Fruit fly (Drosophila melanogaster) whole organism, embryonic: ENCODE measurements around the gene CG5521.

ENCODE experiments used
- CG10431 ChIP-seq: fragments of 200-800 bp; sonication (Bioruptor generic); optimal IDR thresholded peaks from 3 replicates; lab custom pipeline; 2018; ENCODE audit warnings: missing biosample characterization, mild to moderate bottlenecking, missing genetic modification characterization
- CG10979 ChIP-seq: fragments of 200-800 bp; sonication (Bioruptor generic); optimal IDR thresholded peaks from 2 replicates; lab custom pipeline; 2018; ENCODE audit warnings: missing biosample characterization, mild to moderate bottlenecking, missing genetic modification characterization, moderate library complexity
- CG11085 ChIP-seq: fragments of 200-800 bp; sonication (Bioruptor generic); IDR thresholded peaks from 2 replicates; pipeline ENCODE4 v1.3.6; 2022; ENCODE audit warnings: missing biosample characterization, missing genetic modification characterization
- CG15601 ChIP-seq: fragments of 200-800 bp; sonication (Bioruptor generic); optimal IDR thresholded peaks from 3 replicates; lab custom pipeline; 2019; ENCODE audit warnings: missing biosample characterization, mild to moderate bottlenecking, missing genetic modification characterization, moderate library complexity
- CG16813 ChIP-seq: fragments of 200-800 bp; sonication (Bioruptor generic); IDR thresholded peaks from 3 replicates; pipeline ENCODE4 v1.3.6; 2022; ENCODE audit warnings: missing biosample characterization, missing genetic modification characterization; ENCODE audit not compliant: partially characterized antibody
- CG18599 ChIP-seq: fragments of 200-800 bp; sonication (Bioruptor generic); optimal IDR thresholded peaks from 3 replicates; lab custom pipeline; 2017; ENCODE audit warnings: missing biosample characterization, missing genetic modification characterization, mild to moderate bottlenecking, moderate library complexity, missing genetic modification reagents
- CG2116 ChIP-seq: fragments of 200-800 bp; sonication (Bioruptor generic); optimal IDR thresholded peaks from 3 replicates; lab custom pipeline; 2018; ENCODE audit warnings: missing biosample characterization, mild to moderate bottlenecking, missing genetic modification characterization
- CG2678 ChIP-seq: fragments of 200-800 bp; sonication (Bioruptor generic); optimal IDR thresholded peaks from 3 replicates; lab custom pipeline; 2019; ENCODE audit warnings: missing biosample characterization, mild to moderate bottlenecking, missing genetic modification characterization, moderate library complexity
- CG3281 ChIP-seq: fragments of 200-800 bp; sonication (Bioruptor generic); optimal IDR thresholded peaks from 3 replicates; lab custom pipeline; 2017; ENCODE audit warnings: missing biosample characterization, mild to moderate bottlenecking, missing genetic modification characterization
- CG33557 ChIP-seq: fragments of 200-800 bp; sonication (Bioruptor generic); optimal IDR thresholded peaks from 2 replicates; lab custom pipeline; 2019; ENCODE audit warnings: missing biosample characterization, mild to moderate bottlenecking, missing genetic modification characterization, moderate library complexity
- CG34422 ChIP-seq: fragments of 200-800 bp; sonication (Bioruptor generic); IDR thresholded peaks from 3 replicates; pipeline ENCODE4 v1.3.6; 2022; ENCODE audit warnings: missing biosample characterization, missing genetic modification characterization
- CG3995 ChIP-seq: fragments of 200-800 bp; sonication (Bioruptor generic); optimal IDR thresholded peaks from 3 replicates; lab custom pipeline; 2016; ENCODE audit warnings: missing biosample characterization, missing genetic modification characterization
- CG4820 ChIP-seq: fragments of 200-800 bp; sonication (Bioruptor generic); optimal IDR thresholded peaks from 3 replicates; lab custom pipeline; 2016; ENCODE audit warnings: missing biosample characterization, missing genetic modification characterization
- CG6854 ChIP-seq: fragments of 200-800 bp; sonication (Bioruptor generic); optimal IDR thresholded peaks from 3 replicates; lab custom pipeline; 2017; ENCODE audit warnings: missing biosample characterization, mild to moderate bottlenecking, missing genetic modification characterization
- CG8290 ChIP-seq, 3 experiments: fragments of 200-800 bp; sonication (Bioruptor generic); optimal IDR thresholded peaks; 2 replicates each; lab custom pipeline; 2016 to 2019; ENCODE audit warnings: missing biosample characterization in 3 of 3, missing genetic modification characterization in 3 of 3, mild to moderate bottlenecking in 2 of 3, moderate library complexity in 1 of 3
- CG8924 ChIP-seq: fragments of 200-800 bp; optimal IDR thresholded peaks from 3 replicates; lab custom pipeline; 2019; ENCODE audit warnings: missing biosample characterization, mild to moderate bottlenecking, missing genetic modification characterization, moderate library complexity
- CG9876 ChIP-seq: fragments of 200-800 bp; sonication (Bioruptor generic); optimal IDR thresholded peaks from 2 replicates; lab custom pipeline; 2016; ENCODE audit warnings: missing biosample characterization, missing genetic modification characterization
- CHES-1-like ChIP-seq: fragments of 200-800 bp; sonication (Bioruptor generic); optimal IDR thresholded peaks from 2 replicates; lab custom pipeline; 2016; ENCODE audit warnings: missing biosample characterization, missing genetic modification characterization
- Dll ChIP-seq: fragments of 200-800 bp; sonication (Bioruptor generic); IDR thresholded peaks from 4 replicates; pipeline ENCODE4 v1.3.6; 2022; ENCODE audit warnings: missing biosample characterization, missing genetic modification characterization; ENCODE audit not compliant: partially characterized antibody
- Hand ChIP-seq: fragments of 200-800 bp; sonication (Bioruptor generic); optimal IDR thresholded peaks from 2 replicates; lab custom pipeline; 2017; ENCODE audit warnings: mild to moderate bottlenecking, missing biosample characterization, missing genetic modification reagents, missing genetic modification characterization
- HmgZ ChIP-seq: fragments of 200-800 bp; sonication (Bioruptor generic); optimal IDR thresholded peaks from 2 replicates; lab custom pipeline; 2018; ENCODE audit warnings: missing biosample characterization, mild to moderate bottlenecking, missing genetic modification characterization
- Hmr ChIP-seq: fragments of 200-800 bp; sonication (Bioruptor generic); optimal IDR thresholded peaks from 3 replicates; lab custom pipeline; 2017; ENCODE audit warnings: mild to moderate bottlenecking, missing biosample characterization, missing genetic modification reagents, missing genetic modification characterization
- Myb ChIP-seq: fragments of 200-800 bp; sonication (Bioruptor generic); optimal IDR thresholded peaks from 2 replicates; lab custom pipeline; 2016; ENCODE audit warnings: missing biosample characterization, missing genetic modification characterization
- NFAT ChIP-seq: fragments of 200-800 bp; sonication (Bioruptor generic); IDR thresholded peaks from 2 replicates; pipeline ENCODE4 v1.3.6; 2022; ENCODE audit warnings: missing biosample characterization, missing genetic modification characterization
- Ravus ChIP-seq: fragments of 200-800 bp; sonication (Bioruptor generic); IDR thresholded peaks from 2 replicates; pipeline ENCODE4 v1.3.6; 2022; ENCODE audit warnings: missing biosample characterization, missing genetic modification characterization
- Rfx ChIP-seq: fragments of 200-800 bp; sonication (Bioruptor generic); IDR thresholded peaks from 2 replicates; pipeline ENCODE4 v1.3.6; 2022; ENCODE audit warnings: missing biosample characterization, missing genetic modification characterization
- Tbp ChIP-seq: fragments of >200 bp; optimal IDR thresholded peaks from 2 replicates; lab custom pipeline; 2018; ENCODE audit warnings: missing biosample characterization, missing genetic modification characterization
- cg ChIP-seq: fragments of 200-800 bp; sonication (Bioruptor generic); optimal IDR thresholded peaks from 3 replicates; lab custom pipeline; 2019; ENCODE audit warnings: missing biosample characterization, mild to moderate bottlenecking, missing genetic modification characterization, moderate library complexity
- crol ChIP-seq: fragments of 200-800 bp; sonication (Bioruptor generic); IDR thresholded peaks from 2 replicates; pipeline ENCODE4 v1.3.6; 2022; ENCODE audit warnings: missing biosample characterization, missing genetic modification characterization
- ems ChIP-seq: fragments of 200-800 bp; sonication (Bioruptor generic); optimal IDR thresholded peaks from 3 replicates; lab custom pipeline; 2016; ENCODE audit warnings: missing biosample characterization, missing genetic modification characterization
- klu ChIP-seq: fragments of 200-800 bp; sonication (Bioruptor generic); IDR thresholded peaks from 2 replicates; pipeline ENCODE4 v1.3.6; 2022; ENCODE audit warnings: missing biosample characterization, missing genetic modification characterization
- knrl ChIP-seq: fragments of 200-800 bp; sonication (Bioruptor generic); IDR thresholded peaks from 3 replicates; pipeline ENCODE4 v1.3.6; 2022; ENCODE audit warnings: missing biosample characterization, missing genetic modification characterization; ENCODE audit not compliant: partially characterized antibody
- lab ChIP-seq: fragments of 200-800 bp; sonication (Bioruptor generic); optimal IDR thresholded peaks from 3 replicates; lab custom pipeline; 2017; ENCODE audit warnings: missing biosample characterization, missing genetic modification characterization, mild to moderate bottlenecking, moderate library complexity, missing genetic modification reagents
- lola ChIP-seq, 3 experiments: fragments of >200 bp in 2 of 3; fragments of 200-800 bp in 1 of 3; sonication (Bioruptor generic) in 1 of 3; optimal IDR thresholded peaks; 2 replicates each; lab custom pipeline; 2017 to 2019; ENCODE audit warnings: missing biosample characterization in 3 of 3, missing genetic modification characterization in 3 of 3, mild to moderate bottlenecking in 1 of 3, moderate library complexity in 1 of 3
- nerfin-1 ChIP-seq: fragments of 200-800 bp; sonication (Bioruptor generic); optimal IDR thresholded peaks from 3 replicates; lab custom pipeline; 2019; ENCODE audit warnings: missing biosample characterization, mild to moderate bottlenecking, missing genetic modification characterization, moderate library complexity
- nom ChIP-seq: fragments of 200-800 bp; sonication (Bioruptor generic); optimal IDR thresholded peaks from 2 replicates; lab custom pipeline; 2017; ENCODE audit warnings: missing biosample characterization, missing genetic modification characterization, mild to moderate bottlenecking, moderate library complexity, missing genetic modification reagents
- oc ChIP-seq: fragments of 200-800 bp; sonication (Bioruptor generic); optimal IDR thresholded peaks from 2 replicates; lab custom pipeline; 2018; ENCODE audit warnings: missing biosample characterization, mild to moderate bottlenecking, missing genetic modification characterization, moderate library complexity
- p53 ChIP-seq: fragments of 200-800 bp; sonication (Bioruptor generic); optimal IDR thresholded peaks from 2 replicates; lab custom pipeline; 2016; ENCODE audit warnings: missing biosample characterization, missing genetic modification characterization
- pnt ChIP-seq: fragments of 200-800 bp; sonication (Bioruptor generic); optimal IDR thresholded peaks from 3 replicates; lab custom pipeline; 2016; ENCODE audit warnings: missing biosample characterization, missing genetic modification characterization
- rib ChIP-seq: fragments of 200-800 bp; sonication (Bioruptor generic); IDR thresholded peaks from 2 replicates; pipeline ENCODE4 v1.3.6; 2022; ENCODE audit warnings: missing biosample characterization, missing genetic modification characterization
- sd ChIP-seq: fragments of 200-800 bp; sonication (Bioruptor generic); optimal IDR thresholded peaks from 3 replicates; lab custom pipeline; 2018; ENCODE audit warnings: missing biosample characterization, mild to moderate bottlenecking, missing genetic modification characterization, moderate library complexity
- sens ChIP-seq: fragments of 200-800 bp; sonication (Bioruptor generic); peaks from one replicate; lab custom pipeline; 2016; ENCODE audit warnings: missing biosample characterization, missing genetic modification characterization
- slbo ChIP-seq: fragments of 200-800 bp; sonication (Bioruptor generic); IDR thresholded peaks from 2 replicates; pipeline ENCODE4 v1.3.6; 2022; ENCODE audit warnings: missing biosample characterization, missing genetic modification characterization
- sna ChIP-seq: fragments of 200-800 bp; sonication (Bioruptor generic); IDR thresholded peaks from 2 replicates; pipeline ENCODE4 v1.3.6; 2022; ENCODE audit warnings: missing biosample characterization, missing genetic modification characterization; ENCODE audit not compliant: partially characterized antibody
- sqz ChIP-seq: fragments of 200-800 bp; sonication (Bioruptor generic); optimal IDR thresholded peaks from 3 replicates; lab custom pipeline; 2018; ENCODE audit warnings: missing biosample characterization, mild to moderate bottlenecking, missing genetic modification characterization
- sug ChIP-seq: fragments of 200-800 bp; optimal IDR thresholded peaks from 2 replicates; lab custom pipeline; 2019; ENCODE audit warnings: missing biosample characterization, mild to moderate bottlenecking, missing genetic modification characterization, moderate library complexity
- tna ChIP-seq: fragments of 200-800 bp; sonication (Bioruptor generic); IDR thresholded peaks from 2 replicates; pipeline ENCODE4 v1.3.6; 2022; ENCODE audit warnings: missing biosample characterization, missing genetic modification characterization; ENCODE audit not compliant: partially characterized antibody
- unc-4 ChIP-seq: fragments of 200-800 bp; sonication (Bioruptor generic); IDR thresholded peaks from 2 replicates; pipeline ENCODE4 v1.3.6; 2022; ENCODE audit warnings: missing biosample characterization, missing genetic modification characterization; ENCODE audit not compliant: partially characterized antibody

CG5521 gene

dm6 chr3R:26966794-26967323 is at the start of gene CG5521 (continued):
- TF ChIP-seq CG16813 (GFP tag; lab: Robert Waterston, UW): 0 out of 3 replicates have a peak, but pooled peaks have one; percentile 34
- TF ChIP-seq CG3281 (GFP tag; lab: Kevin White, UChicago): peak; percentile 30
- TF ChIP-seq CG2116 (GFP tag; lab: Kevin White, UChicago): no peak
- no peak for TF ChIP-seq oc (tag; lab: Kevin White, UChicago)
- no peak for TF ChIP-seq CG6854 (GFP tag; lab: Kevin White, UChicago)
- no peak for TF ChIP-seq CG11085 (GFP tag; lab: Robert Waterston, UW)
- TF ChIP-seq NFAT (GFP tag; lab: Robert Waterston, UW): no peak
- TF ChIP-seq sqz (GFP tag; lab: Kevin White, UChicago): peak; percentile 62
- peak; percentile 48; the same call in 1 of the 2 replicates for TF ChIP-seq rib (GFP tag; lab: Robert Waterston, UW)
- peak; percentile 7 for TF ChIP-seq HmgZ
- peak; percentile 14 for TF ChIP-seq CG15601 (tag; lab: Kevin White, UChicago)
- TF ChIP-seq sug (tag; lab: Kevin White, UChicago): peak; percentile 13
- TF ChIP-seq cg (GFP tag; lab: Kevin White, UChicago): peak; percentile 79
- no peak for TF ChIP-seq nom (GFP tag; lab: Kevin White, UChicago)
- peak; percentile 11 for TF ChIP-seq CG2678 (tag; lab: Kevin White, UChicago)
- peak; percentile 48; the same call in 1 of the 2 replicates for TF ChIP-seq tna (GFP tag; lab: Robert Waterston, UW)
- 0 out of 2 replicates have a peak, but pooled peaks have one; percentile 9 for TF ChIP-seq klu (GFP tag; lab: Robert Waterston, UW)
- TF ChIP-seq CG33557 (GFP tag; lab: Kevin White, UChicago): no peak
- 0 out of 2 replicates have a peak, but pooled peaks have one; percentile 23 for TF ChIP-seq unc-4 (GFP tag; lab: Robert Waterston, UW)
- no peak for TF ChIP-seq CG8290 (GFP tag; optimal IDR thresholded peaks at IDR 0.05; lab: Kevin White, UChicago)
- TF ChIP-seq CG8290 (tag; optimal IDR thresholded peaks at IDR 0.05; lab: Kevin White, UChicago): peak in 1 of 2 experiments; percentile 32
- no peak for TF ChIP-seq CG4820
- TF ChIP-seq sens (GFP tag; lab: Kevin White, UChicago): peak; percentile 67
- peak; percentile 11 for TF ChIP-seq CHES-1-like (GFP tag; lab: Kevin White, UChicago)
- TF ChIP-seq pnt: no peak
- peak; percentile 33; the same call in 2 of the 4 replicates for TF ChIP-seq Dll (GFP tag; lab: Robert Waterston, UW)
- peak; percentile 37; the same call in 1 of the 2 replicates for TF ChIP-seq Rfx (GFP tag; lab: Robert Waterston, UW)
- no peak for TF ChIP-seq ems (GFP tag; lab: Kevin White, UChicago)
- TF ChIP-seq crol: peak; percentile 98
- peak; percentile 77 for TF ChIP-seq knrl (GFP tag; lab: Robert Waterston, UW)
- no peak for TF ChIP-seq Ravus (GFP tag; lab: Robert Waterston, UW)
- peak; percentile 25; the same call in 1 of the 2 replicates for TF ChIP-seq slbo (GFP tag; lab: Robert Waterston, UW)
- peak; percentile 88 for TF ChIP-seq Myb (GFP tag; lab: Kevin White, UChicago)
- no peak for TF ChIP-seq lola (GFP tag; optimal IDR thresholded peaks at IDR 0.05; lab: Kevin White, UChicago)
- no peak for TF ChIP-seq CG18599
- no peak for TF ChIP-seq CG9876 (GFP tag; lab: Kevin White, UChicago)
- 0 out of 2 replicates have a peak, but pooled peaks have one; percentile 18 for TF ChIP-seq sna
- TF ChIP-seq CG10979 (tag; lab: Kevin White, UChicago): no peak
- TF ChIP-seq CG8924 (tag; lab: Kevin White, UChicago): no peak
- TF ChIP-seq CG34422 (GFP tag; lab: Robert Waterston, UW): 0 out of 3 replicates have a peak, but pooled peaks have one; percentile 66
- TF ChIP-seq CG10431 (GFP tag; lab: Kevin White, UChicago): no peak
- peak; percentile 3 for TF ChIP-seq nerfin-1
- TF ChIP-seq p53: no peak
- no peak for TF ChIP-seq Hand (GFP tag; lab: Kevin White, UChicago)
- TF ChIP-seq lab: peak; percentile 7
- no peak for TF ChIP-seq Tbp (GFP tag; lab: Kevin White, UChicago)
- TF ChIP-seq sd (tag; lab: Kevin White, UChicago): peak; percentile 21
- no peak for TF ChIP-seq CG3995
- TF ChIP-seq Hmr (GFP tag; lab: Kevin White, UChicago): no peak
